Worm (Caenorhabditis elegans) whole organism, L4 larva: Measurements from ENCODE around the gene set-4.

ENCODE experiments used
- F10B5.3 ChIP-seq: sonication (generic microtip); optimal IDR thresholded peaks from 2 replicates; lab custom pipeline; 2016; ENCODE audit warnings: mild to moderate bottlenecking, missing genetic modification characterization, missing compliant biosample characterization
- F49E8.2 ChIP-seq: sonication (generic microtip); optimal IDR thresholded peaks from 2 replicates; lab custom pipeline; 2016; ENCODE audit warnings: missing compliant biosample characterization, mild to moderate bottlenecking, missing genetic modification characterization, borderline replicate concordance
- T26A8.4 ChIP-seq: fragments of 200-800 bp; sonication (Bioruptor generic); IDR thresholded peaks from 2 replicates; pipeline ENCODE4 v1.3.6; 2022; ENCODE audit warnings: missing genetic modification characterization, missing compliant biosample characterization
- Y5F2A.4 ChIP-seq: fragments of 200-800 bp; sonication (Bioruptor generic); optimal IDR thresholded peaks from 2 replicates; lab custom pipeline; 2018; ENCODE audit warnings: mild to moderate bottlenecking, missing genetic modification characterization, missing compliant biosample characterization
- aha-1 ChIP-seq: fragments of 150-350 bp; peaks from one replicate; lab custom pipeline; 2014; ENCODE audit warnings: missing biosample characterization, missing genetic modification characterization
- arid-1 ChIP-seq: fragments of 200-800 bp; sonication (Bioruptor generic); conservative IDR thresholded peaks from 2 replicates; pipeline ENCODE4 v1.3.6; 2022; ENCODE audit warnings: missing genetic modification reagents, missing genetic modification characterization, missing compliant biosample characterization
- ceh-20 ChIP-seq: fragments of 200-800 bp; sonication (Bioruptor generic); IDR thresholded peaks from 2 replicates; pipeline ENCODE4 v1.3.6; 2022; ENCODE audit warnings: missing genetic modification reagents, missing genetic modification characterization, missing compliant biosample characterization
- ceh-28 ChIP-seq: fragments of 150-350 bp; optimal IDR thresholded peaks from 2 replicates; lab custom pipeline; 2014; ENCODE audit warnings: missing biosample characterization, missing genetic modification reagents, missing genetic modification characterization
- ceh-32 ChIP-seq: sonication (generic microtip); optimal IDR thresholded peaks from 2 replicates; lab custom pipeline; 2016; ENCODE audit warnings: mild to moderate bottlenecking, missing genetic modification characterization, missing compliant biosample characterization; ENCODE audit not compliant: poor library complexity
- ceh-82 ChIP-seq: sonication (generic microtip); optimal IDR thresholded peaks from 2 replicates; lab custom pipeline; 2017; ENCODE audit warnings: missing biosample characterization, missing genetic modification characterization
- daf-16 ChIP-seq, 3 experiments: sonication (generic microtip); optimal IDR thresholded peaks; 2 replicates each; lab custom pipeline; 2016 to 2017; ENCODE audit warnings: missing genetic modification characterization in 3 of 3, missing genetic modification reagents in 3 of 3, mild to moderate bottlenecking in 2 of 3, missing compliant biosample characterization in 2 of 3, missing biosample characterization in 1 of 3, moderate library complexity in 1 of 3
- daf-19 ChIP-seq: fragments of 200-800 bp; sonication (Bioruptor generic); conservative IDR thresholded peaks from 2 replicates; pipeline ENCODE4 v1.3.6; 2022; ENCODE audit warnings: missing genetic modification characterization, missing compliant biosample characterization
- dmd-8 ChIP-seq: fragments of 200-800 bp; sonication (Bioruptor generic); IDR thresholded peaks from 2 replicates; pipeline ENCODE4 v1.3.6; 2022; ENCODE audit warnings: missing genetic modification characterization, missing compliant biosample characterization
- dpl-1 ChIP-seq: fragments of 150-350 bp; optimal IDR thresholded peaks from 2 replicates; lab custom pipeline; 2014; ENCODE audit warnings: missing biosample characterization, missing genetic modification reagents, missing genetic modification characterization
- dve-1 ChIP-seq: sonication (generic microtip); optimal IDR thresholded peaks from 2 replicates; lab custom pipeline; 2017; ENCODE audit warnings: antibody characterized with exemption, mild to moderate bottlenecking, missing genetic modification characterization, missing compliant biosample characterization; ENCODE audit not compliant: insufficient read depth
- fos-1 ChIP-seq: fragments of 150-350 bp; optimal IDR thresholded peaks from 2 replicates; lab custom pipeline; 2014; ENCODE audit warnings: missing biosample characterization, missing genetic modification characterization
- gei-8 ChIP-seq: fragments of 200-800 bp; sonication (Bioruptor generic); optimal IDR thresholded peaks from 2 replicates; lab custom pipeline; 2018; ENCODE audit warnings: mild to moderate bottlenecking, missing genetic modification characterization, missing compliant biosample characterization
- hlh-11 ChIP-seq: fragments of 200-800 bp; sonication (Bioruptor generic); optimal IDR thresholded peaks from 2 replicates; lab custom pipeline; 2018; ENCODE audit warnings: mild to moderate bottlenecking, missing genetic modification characterization, missing compliant biosample characterization
- hlh-30 ChIP-seq: sonication (generic microtip); optimal IDR thresholded peaks from 2 replicates; lab custom pipeline; 2017; ENCODE audit warnings: antibody characterized with exemption, mild to moderate bottlenecking, missing genetic modification characterization, missing compliant biosample characterization; ENCODE audit not compliant: insufficient read depth
- hmg-1.1 ChIP-seq: fragments of 200-800 bp; sonication (Bioruptor generic); IDR thresholded peaks from 2 replicates; pipeline ENCODE4 v1.3.6; 2022; ENCODE audit warnings: missing genetic modification reagents, missing genetic modification characterization, missing compliant biosample characterization
- lim-7 ChIP-seq: fragments of 200-800 bp; sonication (Bioruptor generic); IDR thresholded peaks from 2 replicates; pipeline ENCODE4 v1.3.6; 2022; ENCODE audit warnings: missing genetic modification characterization, missing compliant biosample characterization
- lin-13 ChIP-seq: fragments of 150-350 bp; optimal IDR thresholded peaks from 2 replicates; lab custom pipeline; 2014; ENCODE audit warnings: missing biosample characterization, missing genetic modification reagents, missing genetic modification characterization
- lin-15B ChIP-seq: fragments of 150-350 bp; sonication (generic microtip); optimal IDR thresholded peaks from 3 replicates; lab custom pipeline; 2014; ENCODE audit warnings: missing biosample characterization, missing genetic modification characterization
- lin-38 ChIP-seq: fragments of 200-800 bp; sonication (Bioruptor generic); IDR thresholded peaks from 2 replicates; pipeline ENCODE4 v1.3.6; 2022; ENCODE audit warnings: missing genetic modification reagents, missing genetic modification characterization, missing compliant biosample characterization
- lsy-2 ChIP-seq, 2 experiments: fragments of 150-350 bp in 1 of 2; sonication (generic microtip) in 1 of 2; optimal IDR thresholded peaks; 2 replicates each; lab custom pipeline; 2014 to 2017; ENCODE audit warnings: missing biosample characterization in 2 of 2, missing genetic modification characterization in 2 of 2
- madf-5 ChIP-seq, 2 experiments: fragments of 200-800 bp; sonication (Bioruptor generic); IDR thresholded peaks; 2 replicates each; pipeline ENCODE4 v1.3.6; 2022; ENCODE audit warnings: missing compliant biosample characterization in 2 of 2, missing genetic modification characterization in 2 of 2
- mdl-1 ChIP-seq, 2 experiments: fragments of 150-350 bp in 1 of 2; sonication (generic microtip) in 1 of 2; optimal IDR thresholded peaks; 2 replicates each; lab custom pipeline; 2014 to 2017; ENCODE audit warnings: missing biosample characterization in 2 of 2, missing genetic modification characterization in 2 of 2
- mes-2 ChIP-seq: sonication (generic microtip); optimal IDR thresholded peaks from 2 replicates; lab custom pipeline; 2016; ENCODE audit warnings: missing genotype, mild to moderate bottlenecking, missing genetic modification characterization, missing compliant biosample characterization; ENCODE audit not compliant: poor library complexity, severe bottlenecking
- mxl-3 ChIP-seq: fragments of 200-800 bp; sonication (Bioruptor generic); optimal IDR thresholded peaks from 2 replicates; lab custom pipeline; 2018; ENCODE audit warnings: mild to moderate bottlenecking, missing genetic modification characterization, missing compliant biosample characterization
- nhr-11 ChIP-seq: fragments of 150-350 bp; optimal IDR thresholded peaks from 2 replicates; lab custom pipeline; 2014; ENCODE audit warnings: missing biosample characterization, missing genetic modification characterization
- nhr-111 ChIP-seq: fragments of 200-800 bp; sonication (Bioruptor generic); optimal IDR thresholded peaks from 2 replicates; lab custom pipeline; 2018; ENCODE audit warnings: mild to moderate bottlenecking, missing genetic modification characterization, missing compliant biosample characterization
- nhr-28 ChIP-seq: fragments of 150-350 bp; optimal IDR thresholded peaks from 2 replicates; lab custom pipeline; 2014; ENCODE audit warnings: missing biosample characterization, missing genetic modification characterization
- nhr-76 ChIP-seq: fragments of 150-350 bp; optimal IDR thresholded peaks from 2 replicates; lab custom pipeline; 2014; ENCODE audit warnings: missing biosample characterization, missing genetic modification characterization
- pha-4 ChIP-seq, 2 experiments: fragments of 150-350 bp in 1 of 2; fragments of 200-800 bp in 1 of 2; sonication (Bioruptor generic) in 1 of 2; IDR thresholded peaks in 1 of 2; optimal IDR thresholded peaks in 1 of 2; 2 replicates each; pipeline versions ENCODE4 v1.3.6 to Lab custom; 2014 to 2022; ENCODE audit warnings: missing genetic modification characterization in 2 of 2, missing genetic modification reagents in 2 of 2, missing biosample characterization in 1 of 2, missing compliant biosample characterization in 1 of 2
- pqm-1 ChIP-seq: sonication (generic microtip); optimal IDR thresholded peaks from 2 replicates; lab custom pipeline; 2017; ENCODE audit warnings: missing biosample characterization, missing genetic modification characterization
- sdz-12 ChIP-seq: fragments of 200-800 bp; sonication (Bioruptor generic); optimal IDR thresholded peaks from 2 replicates; lab custom pipeline; 2018; ENCODE audit warnings: mild to moderate bottlenecking, missing genetic modification characterization, missing compliant biosample characterization
- snpc-1.2 ChIP-seq: fragments of 200-800 bp; sonication (Bioruptor generic); IDR thresholded peaks from 2 replicates; pipeline ENCODE4 v1.3.6; 2022; ENCODE audit warnings: missing genetic modification reagents, missing genetic modification characterization, missing compliant biosample characterization
- snpc-4 ChIP-seq: fragments of 150-350 bp; optimal IDR thresholded peaks from 2 replicates; lab custom pipeline; 2014; ENCODE audit warnings: missing biosample characterization, missing genetic modification characterization
- spr-3 ChIP-seq: fragments of 200-800 bp; sonication (Bioruptor generic); optimal IDR thresholded peaks from 2 replicates; lab custom pipeline; 2018; ENCODE audit warnings: mild to moderate bottlenecking, missing genetic modification characterization, missing compliant biosample characterization
- tra-1 ChIP-seq: fragments of 200-800 bp; sonication (Bioruptor generic); IDR thresholded peaks from 2 replicates; pipeline ENCODE4 v1.3.6; 2022; ENCODE audit warnings: missing genetic modification reagents, missing genetic modification characterization, missing compliant biosample characterization
- unc-130 ChIP-seq: sonication (generic microtip); optimal IDR thresholded peaks from 2 replicates; lab custom pipeline; 2016; ENCODE audit warnings: missing genetic modification reagents, missing genetic modification characterization, missing compliant biosample characterization
- unc-62 ChIP-seq, 3 experiments: fragments of 150-350 bp in 1 of 3; sonication (generic microtip); optimal IDR thresholded peaks in 2 of 3; peaks in 1 of 3; 1 replicate in 1 of 3; 2 replicates in 2 of 3; lab custom pipeline; 2014 to 2017; ENCODE audit warnings: missing biosample characterization in 3 of 3, missing genetic modification characterization in 3 of 3, missing genetic modification reagents in 3 of 3, missing genotype in 1 of 3
- vab-7 ChIP-seq: fragments of 200-800 bp; sonication (Bioruptor generic); IDR thresholded peaks from 2 replicates; pipeline ENCODE4 v1.3.6; 2022; ENCODE audit warnings: missing genetic modification reagents, missing genetic modification characterization, missing compliant biosample characterization
- ztf-7 ChIP-seq: fragments of 150-350 bp; optimal IDR thresholded peaks from 2 replicates; lab custom pipeline; 2014; ENCODE audit warnings: missing biosample characterization, missing genetic modification characterization

The set-4 gene

ce11 chrII:6360822-6361221 is 29.7 kb upstream of the set-4 start, which contains the start of gene K10B2.4 (continued):
- TF ChIP-seq nhr-76 = no peak
- TF ChIP-seq ceh-28 (tag; lab: Kevin White, UChicago) = no peak
- TF ChIP-seq lsy-2 (tag; optimal IDR thresholded peaks at IDR 0.05; lab: Kevin White, UChicago) = peak in 1 of 2 experiments; percentile 87
- no peak for TF ChIP-seq lim-7 (GFP tag; lab: Robert Waterston, UW)
- TF ChIP-seq hmg-1.1 (GFP tag; lab: Robert Waterston, UW) = peak; percentile 60
- peak; percentile 30 for TF ChIP-seq mxl-3 (GFP tag; lab: Kevin White, UChicago)
- no peak for TF ChIP-seq pha-4 (GFP tag; IDR thresholded peaks at IDR 0.05; lab: Robert Waterston, UW)
- TF ChIP-seq pha-4 (tag; optimal IDR thresholded peaks at IDR 0.05; lab: Kevin White, UChicago) = peak; percentile 39
- TF ChIP-seq arid-1 = 0 out of 2 replicates have a peak, but pooled peaks have one; percentile 16
- peak; percentile 55 for TF ChIP-seq hlh-11 (tag; lab: Kevin White, UChicago)
- peak; percentile 35 for TF ChIP-seq dve-1 (tag; lab: Kevin White, UChicago)
- TF ChIP-seq pqm-1 = no peak
- peak; percentile 20 for TF ChIP-seq ztf-7 (tag; lab: Kevin White, UChicago)
- TF ChIP-seq T26A8.4 = 0 out of 2 replicates have a peak, but pooled peaks have one; percentile 26
- TF ChIP-seq nhr-11 (tag; lab: Kevin White, UChicago) = peak; percentile 8
- TF ChIP-seq Y5F2A.4 (GFP tag; lab: Kevin White, UChicago) = no peak
- no peak for TF ChIP-seq F49E8.2 (tag; lab: Kevin White, UChicago)
- TF ChIP-seq daf-16 (GFP tag; optimal IDR thresholded peaks at IDR 0.05; lab: Kevin White, UChicago) = no peak
- TF ChIP-seq daf-16 (tag; optimal IDR thresholded peaks at IDR 0.05; lab: Kevin White, UChicago) = peak; percentile 67
- TF ChIP-seq lin-38 = peak; percentile 81
- TF ChIP-seq mdl-1 (tag; optimal IDR thresholded peaks at IDR 0.05; lab: Kevin White, UChicago) = peak in 1 of 2 experiments; percentile 30
- TF ChIP-seq dpl-1 = peak; percentile 78
- peak; percentile 46; the same call in 1 of the 2 replicates for TF ChIP-seq ceh-20
- TF ChIP-seq hlh-30 (tag; lab: Kevin White, UChicago) = peak; percentile 53
- TF ChIP-seq nhr-28 (tag; lab: Kevin White, UChicago) = peak; percentile 28
- no peak for TF ChIP-seq dmd-8 (GFP tag; lab: Robert Waterston, UW)
- TF ChIP-seq spr-3 (GFP tag; lab: Kevin White, UChicago) = peak; percentile 7
- TF ChIP-seq tra-1 = no peak

ce11 chrII:6358905-6359304 is 27.8 kb upstream of the set-4 start, which contains the start of gene C32D5.12:
TSS of gene C32D5.12 (minus strand) at chrII:6359005.
- TF ChIP-seq unc-62 (GFP tag; optimal IDR thresholded peaks at IDR 0.05 in 1 of 2; lab: Kevin White, UChicago) (peak in 1 of 2 experiments; percentile 40), unc-62 (tag; optimal IDR thresholded peaks at IDR 0.05; lab: Kevin White, UChicago) (no peak), dmd-8 (GFP tag; lab: Robert Waterston, UW) (no peak), ceh-32 (no peak)

- TF ChIP-seq lim-7 (GFP tag; lab: Robert Waterston, UW) (peak; percentile 77), ceh-82 (no peak), fos-1 (no peak), unc-130 (GFP tag; lab: Kevin White, UChicago) (no peak), lin-15B (tag; lab: Kevin White, UChicago) (no peak), pqm-1 (no peak), F10B5.3 (tag; lab: Kevin White, UChicago) (no peak), nhr-111 (GFP tag; lab: Kevin White, UChicago) (no peak), lin-38 (peak; percentile 60), vab-7 (GFP tag; lab: Robert Waterston, UW) (no peak), pha-4 (GFP tag; IDR thresholded peaks at IDR 0.05; lab: Robert Waterston, UW) (peak; percentile 73; the same call in 1 of the 2 replicates), pha-4 (tag; optimal IDR thresholded peaks at IDR 0.05; lab: Kevin White, UChicago) (no peak), ceh-28 (tag; lab: Kevin White, UChicago) (no peak), sdz-12 (GFP tag; lab: Kevin White, UChicago) (no peak), hlh-11 (tag; lab: Kevin White, UChicago) (no peak), lin-13 (no peak), dve-1 (tag; lab: Kevin White, UChicago) (no peak), arid-1 (peak; percentile 86), unc-62 (GFP tag; optimal IDR thresholded peaks at IDR 0.05 in 1 of 2; lab: Kevin White, UChicago) (no peak), unc-62 (tag; optimal IDR thresholded peaks at IDR 0.05; lab: Kevin White, UChicago) (no peak), snpc-4 (no peak), madf-5 (GFP tag; IDR thresholded peaks at IDR 0.05; lab: Robert Waterston, UW) (peak in 1 of 2 experiments; percentile 78; a peak in 2 of 4 replicates), mes-2 (tag; lab: Kevin White, UChicago) (no peak), aha-1 (tag; lab: Kevin White, UChicago) (no peak), daf-19 (0 out of 2 replicates have a peak, but pooled peaks have one; percentile 62), gei-8 (GFP tag; lab: Kevin White, UChicago) (no peak), snpc-1.2 (0 out of 2 replicates have a peak, but pooled peaks have one; percentile 20)
These were observed 27.1 kb upstream of the set-4 start for ce11 chrII:6358232-6358631.
